Worm (Caenorhabditis elegans) whole organism, midembryonic: ENCODE results near the gene gcy-36.

Experiments
- cog-1 ChIP-seq: sonication (generic microtip); optimal IDR thresholded peaks from 2 replicates; lab custom pipeline; 2016; ENCODE audit warnings: missing genetic modification characterization, missing compliant biosample characterization
- flt-1 ChIP-seq: fragments of 200-800 bp; sonication (Bioruptor generic); IDR thresholded peaks from 2 replicates; pipeline ENCODE4 v1.3.6; 2022; ENCODE audit warnings: missing genetic modification characterization, missing compliant biosample characterization
- klf-2 ChIP-seq: fragments of 200-800 bp; sonication (Bioruptor generic); conservative IDR thresholded peaks from 2 replicates; pipeline ENCODE4 v1.3.6; 2022; ENCODE audit warnings: missing genetic modification reagents, missing genetic modification characterization, missing compliant biosample characterization
- med-1 ChIP-seq: sonication (generic microtip); optimal IDR thresholded peaks from 2 replicates; lab custom pipeline; 2017; ENCODE audit warnings: missing genetic modification characterization, mild to moderate bottlenecking, missing compliant biosample characterization, antibody characterized with exemption, missing genetic modification reagents; ENCODE audit not compliant: insufficient read depth
- ref-1 ChIP-seq: fragments of 200-800 bp; sonication (Bioruptor generic); conservative IDR thresholded peaks from 2 replicates; pipeline ENCODE4 v1.3.6; 2022; ENCODE audit warnings: missing genetic modification reagents, missing genetic modification characterization, missing compliant biosample characterization
- ztf-23 ChIP-seq: fragments of 200-800 bp; sonication (Bioruptor generic); IDR thresholded peaks from 2 replicates; pipeline ENCODE4 v1.3.6; 2022; ENCODE audit warnings: missing genetic modification reagents, missing genetic modification characterization, missing compliant biosample characterization

ce11 chrX:15496927-15497605 is 18.2 kb downstream of the gcy-36 start, which contains the start of gene suox-1:
- no peak for TF ChIP-seq ztf-23 (GFP tag; lab: Robert Waterston, UW)
- TF ChIP-seq ref-1 (GFP tag; lab: Robert Waterston, UW) = no peak
- no peak for TF ChIP-seq flt-1
- TF ChIP-seq med-1 (GFP tag; lab: Kevin White, UChicago) = no peak
- TF ChIP-seq cog-1 (tag; lab: Kevin White, UChicago) = no peak
- no peak for TF ChIP-seq klf-2 (GFP tag; lab: Robert Waterston, UW)
